Fruit fly (Drosophila melanogaster) S2 (cell line): ENCODE measurements around the gene Acsx4.

Experiments used
- CG8478 ChIP-seq: fragments of >200 bp; optimal IDR thresholded peaks from 2 replicates; lab custom pipeline; 2018
- CTCF ChIP-seq, 2 experiments: fragments of >200 bp; optimal IDR thresholded peaks; 2 replicates each; lab custom pipeline; 2018

DNA sequence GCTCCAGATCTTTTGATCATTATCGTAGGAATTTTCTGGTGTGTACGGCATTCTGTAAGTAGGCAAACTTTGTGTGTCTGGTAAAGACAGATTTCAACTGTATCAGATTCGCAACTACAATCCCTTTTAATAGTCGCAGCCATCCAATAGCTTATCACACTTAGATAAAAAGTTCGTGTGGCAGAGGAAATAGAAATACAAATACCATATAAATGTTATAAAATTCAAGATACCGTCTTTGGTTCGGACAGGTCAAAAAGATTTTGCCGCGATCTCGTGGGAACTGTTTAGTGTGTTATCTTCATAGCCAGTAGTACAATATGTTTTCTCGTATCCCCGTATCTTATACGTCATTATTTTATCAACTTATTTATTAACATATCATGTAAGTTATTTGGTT lies 6.1 kb upstream of the Acsx4 start, which contains the start of gene Acsx1R:
- no peak for TF ChIP-seq CG8478
- TF ChIP-seq CTCF (optimal IDR thresholded peaks at IDR 0.05; lab: Kevin White, UChicago): no peak
